Worm (Caenorhabditis elegans): Measurements from ENCODE around the gene T22C8.4.
A peak's percentile ranks its signal among the peaks of the same experiment; 100 is the strongest.

T22C8.4 gene

DNA sequence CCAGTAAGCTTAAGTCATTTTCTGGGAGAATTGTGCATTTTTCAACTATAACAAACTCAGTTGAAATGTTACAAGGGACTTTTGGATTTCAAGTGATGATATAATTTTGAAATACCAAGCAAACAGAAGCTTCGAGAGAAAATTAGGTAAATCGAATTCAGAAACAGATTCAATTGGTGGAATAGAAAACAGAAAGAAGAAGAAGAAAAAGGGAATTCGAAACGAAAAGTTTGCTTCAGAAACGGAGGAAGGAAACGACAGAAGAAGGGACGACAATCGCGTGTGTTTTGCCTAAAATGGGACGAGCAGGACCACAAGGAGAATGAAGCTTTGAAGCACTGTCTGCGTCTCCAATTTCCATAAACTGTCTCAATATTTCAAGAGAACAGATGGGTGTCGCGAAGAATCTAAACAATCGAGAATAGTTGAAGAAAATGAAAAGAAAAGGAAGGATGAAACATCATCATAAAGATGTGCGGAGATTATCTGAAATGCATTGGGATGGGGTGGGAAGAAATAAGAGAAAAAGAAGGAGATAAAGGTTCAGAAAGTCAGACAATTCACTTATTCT is 35.6 kb downstream of the T22C8.4 start:
- TF ChIP-seq aly-2 (tag; optimal IDR thresholded peaks at IDR 0.05) (no peak), fkh-8 (tag; optimal IDR thresholded peaks at IDR 0.05) (no peak), irx-1 (tag; optimal IDR thresholded peaks at IDR 0.05) (no peak), elt-2 (tag; optimal IDR thresholded peaks at IDR 0.05) (no peak), pag-3 (tag; optimal IDR thresholded peaks at IDR 0.05; ENCODE audit: borderline replicate concordance, insufficient read depth) (no peak), fkh-10 (GFP tag; optimal IDR thresholded peaks at IDR 0.05) (peak; percentile 14), blmp-1 (tag; optimal IDR thresholded peaks at IDR 0.05) (peak; percentile 14), nhr-19 (GFP tag; conservative IDR thresholded peaks at IDR 0.05) (no peak), tbx-2 (tag; optimal IDR thresholded peaks at IDR 0.05) (peak; percentile 39), nhr-84 (tag; optimal IDR thresholded peaks at IDR 0.05) (no peak), lsy-2 (tag; optimal IDR thresholded peaks at IDR 0.05) (no peak), sptf-1 (tag; optimal IDR thresholded peaks at IDR 0.05) (no peak), lin-14 (GFP tag; optimal IDR thresholded peaks at IDR 0.05) (peak; percentile 73), mdl-1 (tag; optimal IDR thresholded peaks at IDR 0.05) (no peak), lin-13 (GFP tag; optimal IDR thresholded peaks at IDR 0.05) (no peak), hlh-17 (GFP tag; optimal IDR thresholded peaks at IDR 0.05; ENCODE audit: borderline replicate concordance) (no peak), nhr-71 (tag; optimal IDR thresholded peaks at IDR 0.05) (peak; percentile 39)

DNA sequence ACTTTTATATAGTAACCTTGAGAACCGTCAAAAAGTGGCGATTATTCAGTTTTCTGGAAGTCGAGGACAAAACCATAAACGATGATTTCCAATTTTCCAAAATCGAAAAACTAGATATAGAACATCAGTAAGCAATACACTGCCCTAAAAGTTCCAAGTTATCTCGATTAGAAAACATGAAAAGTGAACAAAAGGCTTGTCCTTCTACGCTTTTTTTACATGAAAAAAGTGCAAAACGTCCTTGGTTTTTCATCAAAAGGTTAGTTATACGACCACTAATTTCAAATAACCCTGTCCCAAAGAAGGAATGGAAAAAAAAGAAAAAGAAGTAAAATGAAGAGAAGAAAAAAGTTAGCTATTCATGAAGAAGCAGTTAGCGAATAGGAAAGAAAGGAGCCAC is 37.4 kb downstream of the T22C8.4 start:
- TF ChIP-seq nhr-76 (tag; optimal IDR thresholded peaks at IDR 0.05) (no peak), ceh-88 (GFP tag; IDR thresholded peaks at IDR 0.05) (no peak), fkh-4 (tag; optimal IDR thresholded peaks at IDR 0.05; ENCODE audit: borderline replicate concordance) (no peak), sptf-1 (tag; optimal IDR thresholded peaks at IDR 0.05) (no peak), ceh-90 (tag; optimal IDR thresholded peaks at IDR 0.05) (no peak), xbp-1 (tag; optimal IDR thresholded peaks at IDR 0.05) (no peak), jun-1 (tag; optimal IDR thresholded peaks at IDR 0.05) (no peak), zag-1 (tag; optimal IDR thresholded peaks at IDR 0.05) (no peak), snu-23 (GFP tag; optimal IDR thresholded peaks at IDR 0.05) (no peak), dpl-1 (GFP tag; optimal IDR thresholded peaks at IDR 0.05) (no peak), vab-15 (tag; optimal IDR thresholded peaks at IDR 0.05) (no peak), lin-35 (GFP tag; optimal IDR thresholded peaks at IDR 0.05) (no peak), ceh-63 (GFP tag; optimal IDR thresholded peaks at IDR 0.05) (no peak)

ce11 chrII:8585036-8585627 is 38.2 kb downstream of the T22C8.4 start, which contains the start of gene F54C9.11:
Gene F54C9.11 (minus strand): TSS chrII:8585086.
- TF ChIP-seq nhr-11 (tag; optimal IDR thresholded peaks at IDR 0.05) (no peak), nhr-90 (tag; optimal IDR thresholded peaks at IDR 0.05; ENCODE audit: poor library complexity) (no peak), unc-130 (tag; optimal IDR thresholded peaks at IDR 0.05) (no peak), snu-23 (GFP tag; optimal IDR thresholded peaks at IDR 0.05) (peak; percentile 11), ces-1 (GFP tag; optimal IDR thresholded peaks at IDR 0.05) (no peak), nhr-85 (tag) (no peak), lin-14 (GFP tag; optimal IDR thresholded peaks at IDR 0.05) (peak; percentile 73), hlh-4 (tag; optimal IDR thresholded peaks at IDR 0.05) (no peak), egl-13 (tag; optimal IDR thresholded peaks at IDR 0.05) (no peak), dpl-1 (GFP tag; optimal IDR thresholded peaks at IDR 0.05) (no peak), nhr-71 (tag; optimal IDR thresholded peaks at IDR 0.05) (peak; percentile 62), mef-2 (tag; optimal IDR thresholded peaks at IDR 0.05) (no peak), C16A3.4 (tag; optimal IDR thresholded peaks at IDR 0.05) (peak; percentile 7), rnt-1 (tag; optimal IDR thresholded peaks at IDR 0.05) (peak; percentile 42), fkh-4 (tag; optimal IDR thresholded peaks at IDR 0.05; ENCODE audit: borderline replicate concordance) (no peak), unc-30 (tag; optimal IDR thresholded peaks at IDR 0.05) (no peak), ztf-4 (tag; optimal IDR thresholded peaks at IDR 0.05) (peak; percentile 30), vab-15 (tag; optimal IDR thresholded peaks at IDR 0.05) (no peak), mep-1 (tag; optimal IDR thresholded peaks at IDR 0.05) (peak; percentile 12), ets-5 (GFP tag; IDR thresholded peaks at IDR 0.05) (no peak), ceh-63 (GFP tag; optimal IDR thresholded peaks at IDR 0.05) (no peak), blmp-1 (tag; optimal IDR thresholded peaks at IDR 0.05) (peak; percentile 64), F16B12.6 (tag; optimal IDR thresholded peaks at IDR 0.05) (no peak), unc-86 (tag; optimal IDR thresholded peaks at IDR 0.05) (no peak), lsy-2 (tag; optimal IDR thresholded peaks at IDR 0.05) (peak in 1 of 2 experiments; percentile 57), lin-35 (GFP tag; optimal IDR thresholded peaks at IDR 0.05) (peak in 1 of 2 experiments; percentile 14), nhr-47 (tag; optimal IDR thresholded peaks at IDR 0.05) (no peak)

All from whole organism, L1 larva.